Fruit fly (Drosophila melanogaster) whole organism, pupa: Measurements from ENCODE around the gene CG14397.

ENCODE experiments used
- CG15710 ChIP-seq: fragments of 200-800 bp; sonication (Bioruptor generic); optimal IDR thresholded peaks from 2 replicates; lab custom pipeline; 2018; ENCODE audit warnings: missing biosample characterization, mild to moderate bottlenecking, missing genetic modification characterization, moderate library complexity
- CG32121 ChIP-seq: fragments of 200-800 bp; sonication (Bioruptor generic); IDR thresholded peaks from 2 replicates; pipeline ENCODE4 v1.3.6; 2022; ENCODE audit warnings: missing biosample characterization, missing genetic modification characterization
- CG8159 ChIP-seq: fragments of 200-800 bp; sonication (Bioruptor generic); optimal IDR thresholded peaks from 3 replicates; lab custom pipeline; 2018; ENCODE audit warnings: missing biosample characterization, mild to moderate bottlenecking, missing genetic modification characterization, moderate library complexity

DNA sequence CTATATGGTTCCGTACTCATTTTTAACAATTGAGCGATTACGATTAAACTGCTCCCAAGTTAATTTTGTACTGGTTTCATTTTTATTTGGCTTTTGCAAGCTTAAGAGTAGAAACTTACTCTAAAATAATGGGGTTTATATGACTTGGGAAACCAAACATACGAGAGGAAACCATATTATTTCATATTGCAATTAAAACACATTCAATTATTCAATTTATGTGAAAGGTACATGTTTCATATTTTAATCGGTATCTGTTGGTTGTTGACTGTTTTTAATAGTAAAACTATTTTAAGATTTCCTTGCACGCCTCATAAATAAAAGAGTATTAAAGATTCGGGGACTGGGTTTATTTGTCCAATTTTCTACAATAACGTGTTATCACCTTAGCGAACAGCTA lies 6.8 kb upstream of the CG14397 start, which contains the start of gene CG33510:
- no peak for TF ChIP-seq CG15710 (tag; lab: Kevin White, UChicago)
- TF ChIP-seq CG8159 (tag; lab: Kevin White, UChicago) = no peak
- no peak for TF ChIP-seq CG32121 (GFP tag; lab: Robert Waterston, UW)
